Worm (Caenorhabditis elegans) whole organism, L4/young adult: ENCODE measurements around the gene F35B12.10.

Source experiments
- W03F9.2 ChIP-seq: fragments of 150-350 bp; optimal IDR thresholded peaks from 2 replicates; lab custom pipeline; 2014; ENCODE audit warnings: missing biosample characterization, missing genetic modification characterization
- dao-5 ChIP-seq: sonication (generic microtip); optimal IDR thresholded peaks from 2 replicates; lab custom pipeline; 2016; ENCODE audit warnings: missing genotype, missing genetic modification characterization, moderate library complexity, missing compliant biosample characterization
- him-1 ChIP-seq: sonication (generic microtip); optimal IDR thresholded peaks from 2 replicates; lab custom pipeline; 2016; ENCODE audit warnings: missing genotype, missing genetic modification reagents, missing genetic modification characterization, missing compliant biosample characterization

F35B12.10 gene

DNA sequence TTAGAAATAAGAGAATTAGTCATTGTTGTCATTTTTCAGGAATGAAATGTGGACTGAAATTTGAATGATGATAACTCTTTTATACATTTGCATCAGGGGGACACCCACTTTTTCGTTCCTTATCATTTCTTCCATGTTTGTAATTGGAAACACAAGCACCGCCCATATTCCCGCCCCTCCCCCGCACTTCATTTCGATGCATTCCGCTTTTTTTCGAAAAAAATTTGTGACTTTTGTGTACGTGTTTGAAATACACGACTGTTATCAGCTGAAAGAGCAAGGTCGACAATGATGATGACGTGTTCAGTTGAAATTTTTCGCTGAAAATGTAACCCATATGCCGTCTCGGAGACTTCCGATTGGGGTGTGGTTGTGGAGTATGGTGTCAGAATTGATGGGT, 21.6 kb upstream of the F35B12.10 start, which contains the start of gene zip-10:
TSS of gene zip-10 (minus strand) at position 43 of the 400 bp plus-strand sequence.
- TF ChIP-seq dao-5 = no peak
- TF ChIP-seq him-1 (tag; lab: Kevin White, UChicago) = no peak
- no peak for TF ChIP-seq W03F9.2 (tag; lab: Kevin White, UChicago)

DNA sequence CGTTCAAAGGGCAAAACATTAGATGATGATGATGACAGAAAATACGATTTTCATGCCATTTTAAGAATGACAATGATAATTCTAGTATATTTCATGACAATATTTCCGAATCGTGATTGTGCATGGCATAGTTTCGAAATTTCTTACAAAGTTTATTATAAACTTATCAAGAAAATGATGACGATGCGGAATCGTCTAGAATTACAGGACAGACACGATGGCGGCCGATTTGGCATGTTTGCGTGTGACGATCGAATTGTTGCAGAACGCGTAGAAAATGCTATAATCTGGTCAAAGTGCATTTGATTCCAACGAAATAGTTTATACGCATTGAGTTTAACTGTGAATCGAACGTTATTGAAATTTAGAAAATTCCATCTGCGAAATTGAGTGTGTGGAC, 20.2 kb upstream of the F35B12.10 start:
- TF ChIP-seq dao-5 = no peak
- no peak for TF ChIP-seq him-1 (tag; lab: Kevin White, UChicago)
- TF ChIP-seq W03F9.2 (tag; lab: Kevin White, UChicago) = no peak

DNA sequence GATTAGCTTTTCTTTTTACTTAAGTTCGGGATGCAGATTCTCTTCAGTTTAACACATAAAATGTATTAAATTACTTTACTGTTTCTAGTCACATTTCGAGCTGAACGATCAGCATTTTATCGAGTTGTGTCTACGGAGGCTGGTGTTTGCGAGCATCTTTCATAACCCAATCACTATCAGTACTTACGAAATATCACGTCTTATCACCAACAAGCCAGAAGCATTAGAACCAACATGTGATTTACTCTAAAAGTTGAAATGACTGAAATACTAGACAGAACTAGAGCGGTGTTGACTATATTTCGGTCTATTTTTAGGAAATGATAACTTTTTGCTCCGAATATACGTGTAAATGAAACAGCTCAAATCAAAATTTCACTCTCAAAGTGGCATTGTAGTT, 19.4 kb upstream of the F35B12.10 start:
- TF ChIP-seq dao-5 (no peak), him-1 (tag; lab: Kevin White, UChicago) (no peak), W03F9.2 (tag; lab: Kevin White, UChicago) (no peak)

DNA sequence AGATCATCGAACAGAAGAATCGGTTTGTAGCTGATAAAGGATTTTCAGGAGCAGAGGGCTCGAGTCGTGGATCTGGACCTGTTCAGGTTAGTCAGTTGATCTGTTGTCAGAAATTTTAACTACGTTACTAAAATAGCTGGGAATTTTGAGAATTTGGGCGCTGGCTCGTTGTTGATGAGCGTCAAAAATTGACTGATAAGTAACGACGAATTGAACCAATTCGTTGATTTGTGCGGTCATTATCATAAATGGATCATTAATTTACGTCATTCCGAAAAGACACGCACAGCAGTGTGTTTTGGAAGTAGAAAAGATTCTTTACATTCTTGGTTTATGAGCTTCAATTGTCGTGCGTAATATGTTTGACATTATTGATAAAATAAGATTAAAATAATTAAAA, 18.7 kb upstream of the F35B12.10 start:
- no peak for TF ChIP-seq him-1 (tag; lab: Kevin White, UChicago)
- no peak for TF ChIP-seq dao-5
- no peak for TF ChIP-seq W03F9.2 (tag; lab: Kevin White, UChicago)

DNA sequence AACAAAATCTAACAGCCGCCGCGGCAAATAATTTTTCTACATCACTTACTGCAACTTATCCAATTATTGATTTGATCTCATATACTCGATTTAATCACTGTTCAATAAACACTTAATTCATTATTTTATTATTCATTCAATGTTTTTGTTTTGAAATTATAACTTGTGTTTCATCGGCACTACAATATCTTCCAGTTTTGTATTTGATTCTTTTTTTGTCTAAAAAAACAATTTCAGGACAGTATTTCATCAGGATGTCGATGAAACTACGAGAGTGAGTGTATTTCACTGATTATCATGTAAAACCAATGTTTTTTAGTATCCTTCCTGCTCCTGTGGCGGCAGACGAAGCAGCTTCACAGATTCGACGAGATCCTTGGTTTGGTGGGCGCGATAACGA, 16.2 kb upstream of the F35B12.10 start, which contains the start of gene skp-1:
TSS of gene skp-1 (plus strand) at position 238 of the 400 bp plus-strand sequence.
- TF ChIP-seq dao-5 (no peak), him-1 (tag; lab: Kevin White, UChicago) (no peak), W03F9.2 (tag; lab: Kevin White, UChicago) (no peak)

DNA sequence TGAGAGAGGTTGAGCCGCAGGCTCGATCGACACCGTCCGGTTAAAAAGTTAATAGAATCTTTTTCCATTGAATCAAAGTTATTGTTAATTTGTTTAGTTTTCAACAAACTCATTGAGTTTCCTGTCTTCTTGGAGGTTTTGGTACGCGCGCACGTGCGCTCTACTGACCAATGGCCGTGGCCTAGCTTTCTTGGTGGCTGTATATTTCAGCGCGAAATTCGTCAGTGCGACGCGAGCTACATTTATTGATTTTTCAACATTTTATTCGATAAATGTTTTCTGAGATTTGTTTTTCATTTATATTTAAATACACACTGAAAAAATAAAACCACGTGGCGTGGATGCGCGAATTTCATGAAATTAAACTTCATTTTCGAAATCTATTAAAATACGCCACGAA, 15.1 kb upstream of the F35B12.10 start, which contains the start of gene bir-1:
TSS of gene bir-1 (plus strand) at position 312 of the 400 bp plus-strand sequence.
- TF ChIP-seq him-1 (tag; lab: Kevin White, UChicago) = peak; percentile 44
- peak; percentile 34 for TF ChIP-seq W03F9.2 (tag; lab: Kevin White, UChicago)
- no peak for TF ChIP-seq dao-5

DNA sequence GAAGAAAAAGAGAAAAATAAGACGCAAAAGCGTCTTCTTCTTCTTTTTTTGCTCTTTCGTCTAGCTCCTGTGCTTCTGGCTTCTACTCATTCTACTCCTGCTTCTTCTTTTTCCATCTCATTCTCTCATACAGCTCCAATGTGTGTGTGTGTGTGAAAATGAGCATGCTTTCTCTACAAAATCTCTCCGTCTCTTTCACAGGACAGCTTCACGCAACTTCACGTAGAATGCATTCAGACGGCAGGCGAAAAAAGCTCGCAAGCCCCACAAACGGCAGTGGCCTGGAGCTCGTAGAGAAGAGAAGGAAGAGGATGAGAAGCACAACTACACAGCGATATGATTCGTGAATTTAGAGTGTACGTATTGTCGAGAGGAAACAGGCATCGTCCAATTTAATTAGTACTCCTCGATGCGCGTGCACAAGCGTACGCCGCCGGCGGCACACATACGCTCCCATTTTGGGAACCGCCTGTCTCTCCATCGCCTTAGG, 12.3 kb upstream of the F35B12.10 start:
- TF ChIP-seq him-1 (tag; lab: Kevin White, UChicago) (peak; percentile 72), W03F9.2 (tag; lab: Kevin White, UChicago) (no peak), dao-5 (no peak)

DNA sequence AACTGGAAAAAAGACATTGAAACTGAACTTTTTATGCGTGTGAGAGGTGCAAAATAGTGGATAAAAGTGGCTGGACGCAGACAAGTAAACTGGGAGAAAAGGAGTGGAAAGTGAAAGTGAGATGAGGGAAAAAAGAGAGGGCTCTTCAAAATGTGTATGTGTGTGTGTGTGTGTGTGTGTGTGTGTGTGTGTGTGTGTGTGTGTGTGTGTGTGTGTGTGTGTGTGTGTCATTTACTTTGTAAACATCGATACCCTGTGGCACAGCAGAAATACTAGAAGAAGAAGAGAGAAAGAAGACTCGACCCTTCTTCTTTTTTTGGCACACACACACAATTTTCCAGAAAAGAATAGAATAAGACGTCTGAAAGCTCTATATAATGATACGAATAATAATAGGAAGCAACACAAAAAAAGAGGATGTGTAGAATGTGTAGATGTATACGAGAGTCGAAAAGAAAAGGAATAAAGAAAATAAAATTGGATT, 9.6 kb upstream of the F35B12.10 start:
- TF ChIP-seq dao-5 = no peak
- no peak for TF ChIP-seq W03F9.2 (tag; lab: Kevin White, UChicago)
- TF ChIP-seq him-1 (tag; lab: Kevin White, UChicago) = no peak

DNA sequence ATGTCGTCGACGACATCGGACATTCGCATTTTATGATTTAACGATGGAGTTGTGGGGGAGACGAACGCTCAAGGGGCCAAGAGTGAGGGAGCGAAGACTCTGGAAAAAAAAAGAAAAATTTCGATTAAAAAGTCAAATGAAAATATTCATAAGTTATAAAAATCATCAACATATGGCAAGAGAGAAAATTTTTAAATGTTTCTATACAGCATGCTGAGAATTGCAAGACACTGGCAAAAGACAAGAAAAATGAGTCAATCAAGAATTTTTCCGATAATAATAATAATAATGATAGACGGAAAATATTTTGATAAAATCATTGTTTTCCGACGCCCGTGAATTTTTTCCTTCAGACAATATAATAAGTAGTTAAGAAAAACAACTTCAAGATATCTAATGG, 8.1 kb upstream of the F35B12.10 start, which contains the start of gene sipa-1:
TSS of gene sipa-1 (minus strand) at position 101 of the 400 bp plus-strand sequence.
- TF ChIP-seq dao-5 (no peak), him-1 (tag; lab: Kevin White, UChicago) (no peak), W03F9.2 (tag; lab: Kevin White, UChicago) (no peak)

DNA sequence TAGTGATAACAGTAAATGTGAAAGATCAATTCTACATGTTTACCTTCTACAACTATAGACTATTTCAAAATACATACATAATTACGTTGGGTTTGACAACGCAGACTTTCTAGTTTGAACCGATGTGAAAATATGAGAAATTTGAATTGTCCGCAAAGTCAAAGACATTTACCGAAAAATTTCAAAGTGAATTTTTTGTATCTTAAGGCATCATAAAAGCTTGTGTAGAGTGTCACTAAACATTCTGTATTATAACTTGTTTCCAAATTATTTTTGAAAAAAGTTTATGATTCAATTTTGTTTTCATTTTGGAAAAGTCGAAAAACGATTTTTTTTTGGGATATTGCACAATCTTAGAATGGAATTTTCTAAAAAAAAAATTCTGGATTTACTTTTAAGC, 6.5 kb upstream of the F35B12.10 start:
- TF ChIP-seq him-1 (tag; lab: Kevin White, UChicago) (no peak), W03F9.2 (tag; lab: Kevin White, UChicago) (no peak), dao-5 (no peak)

DNA sequence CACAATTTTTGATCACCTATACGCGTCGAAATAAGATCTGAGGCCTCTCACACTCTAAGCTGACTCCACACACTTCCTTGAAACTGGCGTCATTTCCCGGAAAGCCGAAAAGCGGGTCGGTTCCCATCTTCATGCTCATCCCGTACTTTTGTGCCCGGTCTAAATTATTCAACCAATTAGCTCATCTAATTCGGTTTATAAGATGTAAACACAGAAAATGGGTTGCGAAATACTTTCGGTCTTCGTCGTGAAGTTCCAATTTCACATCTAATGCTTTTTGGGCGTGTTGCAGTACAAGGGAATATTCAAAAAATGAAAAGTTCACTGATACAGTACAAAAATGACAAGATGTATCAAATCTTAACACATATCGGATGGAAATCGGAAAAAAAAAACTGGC, 2.1 kb upstream of the F35B12.10 start:
- no peak for TF ChIP-seq W03F9.2 (tag; lab: Kevin White, UChicago)
- no peak for TF ChIP-seq him-1 (tag; lab: Kevin White, UChicago)
- TF ChIP-seq dao-5 = no peak

DNA sequence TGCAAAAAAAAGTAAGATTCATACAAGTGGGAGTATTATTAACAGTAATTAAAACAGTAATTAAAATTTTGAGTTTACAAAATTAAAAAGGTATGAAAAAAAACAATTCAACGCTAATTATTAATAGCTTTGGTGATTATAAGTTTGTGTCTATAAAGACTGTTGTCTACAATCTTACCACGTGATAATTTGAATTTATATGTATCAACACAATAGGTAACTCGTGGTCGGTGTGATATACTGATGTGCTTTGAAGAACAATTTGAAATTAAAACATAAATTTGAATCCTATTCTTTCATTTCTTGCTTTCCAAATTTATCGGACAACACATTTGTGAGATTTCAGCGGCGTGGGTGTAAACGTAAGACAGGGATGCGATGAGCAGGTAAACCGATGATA, 1.2 kb downstream of the F35B12.10 start:
- TF ChIP-seq him-1 (tag; lab: Kevin White, UChicago) = no peak

DNA sequence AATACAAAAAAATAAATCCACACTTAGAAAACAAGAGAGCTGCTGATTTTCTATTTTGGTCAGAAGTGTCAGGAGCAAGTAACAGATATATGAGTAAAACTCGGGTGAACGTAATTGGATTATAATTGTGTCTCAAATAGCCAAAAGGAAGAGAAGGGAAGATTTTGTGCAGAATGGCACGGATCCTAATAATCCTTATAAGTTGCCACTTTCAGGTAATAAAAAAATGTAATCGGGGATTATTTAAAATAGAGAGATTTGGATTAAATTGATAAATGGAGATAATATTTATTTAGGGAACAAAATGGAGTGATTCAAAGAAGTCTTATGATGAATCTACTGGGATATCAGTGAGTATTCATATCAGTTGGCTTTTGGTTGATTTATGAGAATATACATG, 4.1 kb downstream of the F35B12.10 start:
- TF ChIP-seq dao-5 (no peak), him-1 (tag; lab: Kevin White, UChicago) (no peak), W03F9.2 (tag; lab: Kevin White, UChicago) (no peak)

DNA sequence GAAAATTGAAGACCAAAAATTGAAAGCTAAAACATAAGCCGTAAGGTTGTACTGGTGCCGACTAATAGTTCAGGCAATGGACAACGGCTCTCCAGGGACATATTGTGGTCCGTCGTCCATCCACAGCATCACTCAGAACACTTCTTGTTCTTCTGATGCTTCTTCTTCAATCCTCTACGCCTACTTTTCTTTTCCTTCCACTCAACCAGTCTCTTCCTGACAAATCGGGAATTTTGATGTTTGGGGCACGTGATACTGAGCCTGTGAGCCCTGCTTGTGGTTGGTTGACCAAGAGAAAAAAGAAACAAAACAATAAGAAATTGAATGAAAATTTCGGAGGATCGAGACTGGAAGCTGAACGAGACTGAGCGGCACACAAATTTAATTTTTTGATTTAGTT, 7.8 kb downstream of the F35B12.10 start:
- no peak for TF ChIP-seq dao-5
- no peak for TF ChIP-seq W03F9.2 (tag; lab: Kevin White, UChicago)

DNA sequence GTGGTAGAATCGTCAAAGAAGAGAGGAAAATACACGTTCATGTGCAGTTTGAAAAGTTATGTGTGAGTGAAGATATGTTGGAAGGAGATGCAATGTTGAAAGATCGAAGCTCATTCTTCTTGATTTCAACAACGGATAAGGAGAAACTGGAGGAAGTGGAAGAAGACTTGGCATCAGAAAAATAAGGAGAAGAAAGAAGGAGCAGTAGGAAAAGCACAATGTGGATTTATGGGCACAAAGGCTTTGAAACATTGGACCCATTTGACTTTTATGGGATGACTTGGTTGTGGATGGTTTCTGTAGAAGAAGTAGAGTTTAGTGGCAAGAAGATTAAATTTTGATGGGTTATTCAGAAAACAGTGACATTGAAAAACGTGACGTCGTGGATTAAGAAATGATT, 9.0 kb downstream of the F35B12.10 start:
- no peak for TF ChIP-seq him-1 (tag; lab: Kevin White, UChicago)
- no peak for TF ChIP-seq W03F9.2 (tag; lab: Kevin White, UChicago)
- no peak for TF ChIP-seq dao-5
